Worm (Caenorhabditis elegans): ENCODE results near the gene K01D12.7.

- TF ChIP-seq spr-3 (GFP tag; optimal IDR thresholded peaks at IDR 0.05) (no peak), egl-27 (tag; optimal IDR thresholded peaks at IDR 0.05) (no peak), unc-130 (GFP tag; optimal IDR thresholded peaks at IDR 0.05) (no peak), F10B5.3 (tag; optimal IDR thresholded peaks at IDR 0.05) (no peak), unc-62 (GFP tag; optimal IDR thresholded peaks at IDR 0.05 in 1 of 2) (no peak), unc-62 (tag; optimal IDR thresholded peaks at IDR 0.05) (no peak), lin-13 (GFP tag; optimal IDR thresholded peaks at IDR 0.05) (no peak), nhr-237 (tag; optimal IDR thresholded peaks at IDR 0.05) (no peak), snpc-1.2 (GFP tag; IDR thresholded peaks at IDR 0.05) (no peak)
Measured at ce11 chrV:12429039-12429438, 27.8 kb upstream of the K01D12.7 start, which contains the start of gene C54D10.5.
